Worm (Caenorhabditis elegans) whole organism, L1 larva: ENCODE results near the gene nhr-283.

Source experiments
- elt-2 ChIP-seq: sonication (generic microtip); optimal IDR thresholded peaks from 2 replicates; lab custom pipeline; 2016; ENCODE audit warnings: missing genetic modification characterization, mild to moderate bottlenecking, inconsistent platforms, missing compliant biosample characterization, missing genetic modification reagents
- lin-35 ChIP-seq, 2 experiments: fragments of 150-350 bp; optimal IDR thresholded peaks; 2 replicates each; lab custom pipeline; 2014; ENCODE audit warnings: missing biosample characterization in 2 of 2, missing genetic modification characterization in 2 of 2, missing genetic modification reagents in 2 of 2
- skn-1 ChIP-seq: fragments of 150-350 bp; optimal IDR thresholded peaks from 2 replicates; lab custom pipeline; 2014; ENCODE audit warnings: missing biosample characterization, missing genetic modification characterization
- ztf-4 ChIP-seq: fragments of 150-350 bp; optimal IDR thresholded peaks from 2 replicates; lab custom pipeline; 2014; ENCODE audit warnings: missing biosample characterization, missing genetic modification characterization

- TF ChIP-seq ztf-4 = no peak
- TF ChIP-seq skn-1 (tag; lab: Kevin White, UChicago) = no peak
- TF ChIP-seq lin-35 (GFP tag; optimal IDR thresholded peaks at IDR 0.05; lab: Kevin White, UChicago) = no peak
- TF ChIP-seq elt-2 = no peak
Observed at ce11 chrV:15781086-15781485, 4.5 kb upstream of the nhr-283 start, which contains the start of gene T26E4.2.
